Fruit fly (Drosophila melanogaster) Kc167 (cell line): ENCODE data around the gene mRpL16.

ENCODE experiments used
- Myc ChIP-seq: fragments of >200 bp; optimal IDR thresholded peaks from 2 replicates; lab custom pipeline; 2017; ENCODE audit warnings: missing external identifiers
- Sin3A ChIP-seq: fragments of >200 bp; optimal IDR thresholded peaks from 2 replicates; lab custom pipeline; 2018; ENCODE audit warnings: missing external identifiers
- h ChIP-seq: fragments of >200 bp; optimal IDR thresholded peaks from 3 replicates; lab custom pipeline; 2018; ENCODE audit warnings: missing external identifiers
- insv ChIP-seq: fragments of >200 bp; optimal IDR thresholded peaks from 3 replicates; lab custom pipeline; 2018; ENCODE audit warnings: missing external identifiers
- psq ChIP-seq: fragments of >200 bp; optimal IDR thresholded peaks from 2 replicates; lab custom pipeline; 2017; ENCODE audit warnings: missing external identifiers
- ttk ChIP-seq: sonication (Bioruptor generic); optimal IDR thresholded peaks from 2 replicates; lab custom pipeline; 2017; ENCODE audit warnings: missing external identifiers

DNA sequence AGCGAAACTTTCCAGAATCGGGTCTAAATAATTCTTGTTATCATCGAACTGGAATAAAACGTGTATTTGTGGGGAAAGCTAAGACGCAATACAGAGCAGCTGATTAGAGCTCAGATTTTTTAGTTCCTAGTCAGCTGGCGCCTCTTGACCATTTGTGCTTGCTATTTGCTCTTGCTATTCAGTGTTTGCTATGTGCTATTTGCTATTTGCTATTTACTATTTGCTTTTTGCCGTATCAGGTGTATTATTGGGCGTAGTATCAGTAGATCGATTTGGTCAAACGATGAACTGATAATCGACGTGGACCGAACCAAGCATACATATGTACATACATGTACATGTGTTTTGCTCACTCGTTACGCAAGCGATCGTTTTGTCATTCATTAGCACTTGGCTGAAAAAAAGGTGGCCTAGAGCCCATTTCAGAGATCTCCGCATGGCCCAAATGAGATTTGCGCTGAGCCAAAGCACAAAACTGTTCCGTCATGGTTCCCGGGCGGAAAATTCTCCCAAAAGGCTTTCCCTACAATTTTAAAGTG, 44.6 kb upstream of the mRpL16 start:
- no peak for TF ChIP-seq Sin3A (lab: Kevin White, UChicago)
- TF ChIP-seq psq (lab: Kevin White, UChicago): no peak
- no peak for TF ChIP-seq h (lab: Kevin White, UChicago)
- no peak for TF ChIP-seq ttk (lab: Kevin White, UChicago)
- no peak for TF ChIP-seq Myc
- no peak for TF ChIP-seq insv
